Worm (Caenorhabditis elegans) whole organism, mixed stage, embryonic: Measurements from ENCODE around the gene C05B5.12.

Experiments
- ceh-39 ChIP-seq: fragments of 150-350 bp; optimal IDR thresholded peaks from 2 replicates; lab custom pipeline; 2014; ENCODE audit warnings: missing biosample characterization, missing genetic modification characterization
- ces-1 ChIP-seq: fragments of 150-350 bp; optimal IDR thresholded peaks from 2 replicates; lab custom pipeline; 2014; ENCODE audit warnings: missing biosample characterization, missing genetic modification reagents, missing genetic modification characterization
- elt-3 ChIP-seq: fragments of 150-350 bp; optimal IDR thresholded peaks from 2 replicates; lab custom pipeline; 2014; ENCODE audit warnings: missing biosample characterization, missing genetic modification characterization
- mep-1 ChIP-seq: fragments of 150-350 bp; optimal IDR thresholded peaks from 2 replicates; lab custom pipeline; 2017; ENCODE audit warnings: missing biosample characterization, missing genetic modification reagents, missing genetic modification characterization, inconsistent platforms
- nhr-237 ChIP-seq: fragments of 150-350 bp; optimal IDR thresholded peaks from 2 replicates; lab custom pipeline; 2014; ENCODE audit warnings: missing biosample characterization, missing genetic modification characterization
- tbx-8 ChIP-seq: fragments of 200-800 bp; sonication (Bioruptor generic); optimal IDR thresholded peaks from 2 replicates; lab custom pipeline; 2018; ENCODE audit warnings: mild to moderate bottlenecking, missing genetic modification characterization, moderate library complexity, missing compliant biosample characterization
- ztf-11 ChIP-seq: fragments of 150-350 bp; optimal IDR thresholded peaks from 2 replicates; lab custom pipeline; 2014; ENCODE audit warnings: missing biosample characterization, missing genetic modification characterization

ce11 chrIII:10027947-10028346 is 40.8 kb downstream of the C05B5.12 start, which contains the start of gene ins-23:
- TF ChIP-seq ceh-39, result no peak
- TF ChIP-seq mep-1, result no peak
- no peak for TF ChIP-seq nhr-237
- no peak for TF ChIP-seq tbx-8 (GFP tag; lab: Kevin White, UChicago)
- no peak for TF ChIP-seq ces-1 (GFP tag; lab: Kevin White, UChicago)
- no peak for TF ChIP-seq ztf-11 (tag; lab: Kevin White, UChicago)
- TF ChIP-seq elt-3 (tag; lab: Kevin White, UChicago), result no peak
